Worm (Caenorhabditis elegans): ENCODE measurements around the gene arrd-15.
A peak's percentile ranks its signal among the peaks of the same experiment; 100 is the strongest.

The arrd-15 gene

DNA sequence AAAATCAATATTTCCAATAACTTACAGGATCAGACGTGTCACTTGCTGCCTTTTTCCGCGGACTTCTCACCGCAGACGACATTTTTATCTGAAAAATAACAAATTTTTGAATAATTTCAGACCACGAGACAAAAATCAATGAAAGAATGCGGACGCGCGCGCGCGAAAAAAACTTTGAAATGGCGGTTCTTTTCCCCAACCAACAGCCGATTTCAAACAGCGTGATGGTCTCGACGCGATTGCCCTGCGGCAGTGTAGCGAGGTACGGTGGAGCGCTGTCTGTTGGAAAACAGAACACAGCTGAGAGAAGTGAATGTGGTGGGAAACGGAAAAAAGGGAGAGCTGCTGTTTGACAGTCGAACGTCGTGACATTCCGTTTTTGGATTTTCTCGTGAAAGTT is 25.8 kb upstream of the arrd-15 start, which contains the start of gene lin-9 (continued):
- 0 out of 2 replicates have a peak, but pooled peaks have one; percentile 40 for TF ChIP-seq ztf-6 (GFP tag; IDR thresholded peaks at IDR 0.05)
- peak; percentile 77; the same call in 1 of the 2 replicates for TF ChIP-seq egl-18 (GFP tag; IDR thresholded peaks at IDR 0.05)
- TF ChIP-seq F39B2.1 (GFP tag; IDR thresholded peaks at IDR 0.05): peak; percentile 91

DNA sequence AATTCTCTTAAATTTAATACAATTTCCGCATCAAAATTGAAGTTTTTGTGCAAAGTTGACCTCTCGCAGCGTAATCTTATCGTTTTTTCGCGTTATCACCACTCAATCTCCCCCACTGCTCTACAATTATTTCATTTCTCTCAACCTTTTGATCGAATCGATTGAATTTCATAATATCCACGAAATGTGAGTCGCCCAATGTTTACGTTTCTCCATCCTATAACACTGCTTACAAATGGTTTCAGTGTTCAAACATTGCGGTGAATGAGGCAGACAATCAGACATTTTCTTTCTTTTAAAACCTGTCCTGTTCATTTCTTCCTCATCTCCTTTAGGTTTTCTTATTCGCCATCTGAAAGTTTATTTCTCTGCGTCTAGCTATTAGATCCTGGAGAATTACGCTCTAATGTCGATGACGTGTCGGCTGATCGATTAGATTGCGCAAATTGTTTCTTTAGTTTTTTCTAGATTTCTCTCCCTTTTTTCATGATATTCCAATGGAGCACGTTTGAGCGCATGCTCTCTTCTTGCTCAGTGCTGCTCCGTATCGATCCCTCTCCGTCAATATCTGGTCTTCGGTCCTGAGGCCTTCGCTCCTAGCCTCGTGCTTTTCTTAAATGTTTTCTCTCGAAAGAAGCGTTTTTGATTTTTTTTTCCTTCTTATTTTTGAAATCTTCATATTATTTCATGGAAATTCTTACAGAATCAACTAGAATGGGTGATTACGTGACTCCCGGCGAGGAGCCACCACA is 24.7 kb upstream of the arrd-15 start, which contains the start of gene unc-32:
Gene unc-32 (plus strand): TSS at position 702 of the 752 bp plus-strand sequence.
- no peak for TF ChIP-seq Y53G8AR.9 (GFP tag; conservative IDR thresholded peaks at IDR 0.05)
- TF ChIP-seq athp-1 (tag; optimal IDR thresholded peaks at IDR 0.05): peak; percentile 22
- TF ChIP-seq repo-1 (tag; optimal IDR thresholded peaks at IDR 0.05): no peak
- TF ChIP-seq B0019.2 (GFP tag; conservative IDR thresholded peaks at IDR 0.05): no peak
- TF ChIP-seq pbrm-1 (GFP tag; IDR thresholded peaks at IDR 0.05): peak; percentile 47; the same call in 1 of the 2 replicates
- TF ChIP-seq cebp-1 (GFP tag; IDR thresholded peaks at IDR 0.05): peak; percentile 68
- TF ChIP-seq cebp-1 (tag; optimal IDR thresholded peaks at IDR 0.05): peak; percentile 84
- TF ChIP-seq ceh-27 (GFP tag; optimal IDR thresholded peaks at IDR 0.05): no peak
- TF ChIP-seq lin-54 (GFP tag; optimal IDR thresholded peaks at IDR 0.05): no peak
- TF ChIP-seq B0336.3 (GFP tag; IDR thresholded peaks at IDR 0.05): no peak
- TF ChIP-seq F22D6.2 (tag; optimal IDR thresholded peaks at IDR 0.05): no peak
- TF ChIP-seq ekl-4 (GFP tag; IDR thresholded peaks at IDR 0.05): no peak
- no peak for TF ChIP-seq B0035.1 (tag; optimal IDR thresholded peaks at IDR 0.05)
- no peak for TF ChIP-seq madf-3 (GFP tag; IDR thresholded peaks at IDR 0.05)
- no peak for TF ChIP-seq F57A8.1 (GFP tag; optimal IDR thresholded peaks at IDR 0.05)
- TF ChIP-seq ztf-22 (GFP tag; optimal IDR thresholded peaks at IDR 0.05): no peak
- TF ChIP-seq chd-7 (tag; optimal IDR thresholded peaks at IDR 0.05): peak; percentile 21
- TF ChIP-seq egl-44 (GFP tag; IDR thresholded peaks at IDR 0.05): no peak
- TF ChIP-seq attf-6 (GFP tag; IDR thresholded peaks at IDR 0.05): no peak
- TF ChIP-seq F55B11.4 (tag; optimal IDR thresholded peaks at IDR 0.05; ENCODE audit: borderline replicate concordance, insufficient read depth): no peak
- no peak for TF ChIP-seq nfya-2 (GFP tag; IDR thresholded peaks at IDR 0.05)
- no peak for TF ChIP-seq Y95B8A.8 (GFP tag; IDR thresholded peaks at IDR 0.05)
- no peak for TF ChIP-seq unc-62 (GFP tag; optimal IDR thresholded peaks at IDR 0.05)
- no peak for TF ChIP-seq ztf-3 (GFP tag; optimal IDR thresholded peaks at IDR 0.05)
- TF ChIP-seq ceh-100 (GFP tag; IDR thresholded peaks at IDR 0.05): no peak
- no peak for TF ChIP-seq hlh-12 (tag; optimal IDR thresholded peaks at IDR 0.05)
- no peak for TF ChIP-seq unc-130 (GFP tag; optimal IDR thresholded peaks at IDR 0.05)
- TF ChIP-seq nhr-80 (tag; optimal IDR thresholded peaks at IDR 0.05): no peak
- TF ChIP-seq fkh-3 (tag; optimal IDR thresholded peaks at IDR 0.05): no peak
- TF ChIP-seq T26A5.8 (tag; optimal IDR thresholded peaks at IDR 0.05): no peak
- TF ChIP-seq ceh-91 (GFP tag; IDR thresholded peaks at IDR 0.05): no peak
- peak; percentile 59 for TF ChIP-seq zfh-2 (GFP tag; conservative IDR thresholded peaks at IDR 0.05)
- no peak for TF ChIP-seq lag-1 (GFP tag; IDR thresholded peaks at IDR 0.05)
- no peak for TF ChIP-seq nfya-1 (tag; optimal IDR thresholded peaks at IDR 0.05; ENCODE audit: borderline replicate concordance, insufficient read depth)
- no peak for TF ChIP-seq ztf-18 (tag; optimal IDR thresholded peaks at IDR 0.05)
- TF ChIP-seq let-607 (tag; optimal IDR thresholded peaks at IDR 0.05): peak in 1 of 2 experiments; percentile 29
- TF ChIP-seq ama-1 (optimal IDR thresholded peaks at IDR 0.05): no peak
- peak in 1 of 2 experiments; percentile 17 for TF ChIP-seq ama-1 (GFP tag; optimal IDR thresholded peaks at IDR 0.05)
- TF ChIP-seq bed-2 (GFP tag; IDR thresholded peaks at IDR 0.05): no peak
- no peak for TF ChIP-seq ztf-26 (tag; optimal IDR thresholded peaks at IDR 0.05)
- no peak for TF ChIP-seq C17E4.6 (GFP tag; IDR thresholded peaks at IDR 0.05)
- TF ChIP-seq lin-35 (GFP tag; optimal IDR thresholded peaks at IDR 0.05): peak in 1 of 3 experiments; percentile 53
- TF ChIP-seq hmg-1.2 (GFP tag; IDR thresholded peaks at IDR 0.05): 0 out of 2 replicates have a peak, but pooled peaks have one; percentile 5
- peak; percentile 18 for TF ChIP-seq lin-40 (tag; optimal IDR thresholded peaks at IDR 0.05)
